Fruit fly (Drosophila melanogaster): ENCODE measurements around the gene spri.

The spri gene

dm6 chrX:10461938-10462337 is 123.3 kb downstream of the spri start (continued):
- TF ChIP-seq MTF-1 (GFP tag; optimal IDR thresholded peaks at IDR 0.05; ENCODE audit: borderline replicate concordance) = peak; percentile 53
- TF ChIP-seq sug (tag; optimal IDR thresholded peaks at IDR 0.05) = no peak
- TF ChIP-seq dpn (GFP tag; optimal IDR thresholded peaks at IDR 0.05) = no peak
- TF ChIP-seq CG10321 (GFP tag; IDR thresholded peaks at IDR 0.05) = no peak
- TF ChIP-seq bab2 (GFP tag; optimal IDR thresholded peaks at IDR 0.05) = no peak
- no peak for TF ChIP-seq bbx (GFP tag; IDR thresholded peaks at IDR 0.05; ENCODE audit: partially characterized antibody)
- no peak for TF ChIP-seq lbe (GFP tag; optimal IDR thresholded peaks at IDR 0.05)
- no peak for TF ChIP-seq Dek (tag; optimal IDR thresholded peaks at IDR 0.05)
- TF ChIP-seq pros (GFP tag; optimal IDR thresholded peaks at IDR 0.05) = no peak
- no peak for TF ChIP-seq exex (tag; optimal IDR thresholded peaks at IDR 0.05)
- peak; percentile 7 for TF ChIP-seq ac (GFP tag; optimal IDR thresholded peaks at IDR 0.05)
- no peak for TF ChIP-seq Usf (GFP tag; optimal IDR thresholded peaks at IDR 0.05)
- no peak for TF ChIP-seq cg (GFP tag; optimal IDR thresholded peaks at IDR 0.05)
- TF ChIP-seq CG7786 (GFP tag; optimal IDR thresholded peaks at IDR 0.05) = no peak
- TF ChIP-seq CG15479 (GFP tag; optimal IDR thresholded peaks at IDR 0.05) = no peak
- TF ChIP-seq CG1602 (GFP tag; optimal IDR thresholded peaks at IDR 0.05) = no peak
- no peak for TF ChIP-seq rib (GFP tag; IDR thresholded peaks at IDR 0.05)
- TF ChIP-seq CG1832 (GFP tag; optimal IDR thresholded peaks at IDR 0.05) = no peak
- TF ChIP-seq vfl (GFP tag; optimal IDR thresholded peaks at IDR 0.05) = no peak
- no peak for TF ChIP-seq D19A (tag; optimal IDR thresholded peaks at IDR 0.05)
- no peak for TF ChIP-seq Myb (GFP tag; optimal IDR thresholded peaks at IDR 0.05)
- no peak for TF ChIP-seq GATAe (GFP tag; conservative IDR thresholded peaks at IDR 0.05)
- no peak for TF ChIP-seq Dip3 (GFP tag; optimal IDR thresholded peaks at IDR 0.05)
- no peak for TF ChIP-seq sc (optimal IDR thresholded peaks at IDR 0.05)
- TF ChIP-seq sc (GFP tag; optimal IDR thresholded peaks at IDR 0.05) = no peak
- no peak for TF ChIP-seq CG1529 (GFP tag; optimal IDR thresholded peaks at IDR 0.05)
- TF ChIP-seq sob (GFP tag; IDR thresholded peaks at IDR 0.05) = no peak
- no peak for TF ChIP-seq CG4730 (GFP tag; IDR thresholded peaks at IDR 0.05)
- no peak for TF ChIP-seq Rx (GFP tag; IDR thresholded peaks at IDR 0.05)
- no peak for TF ChIP-seq CG9215 (GFP tag; IDR thresholded peaks at IDR 0.05)
- TF ChIP-seq Hr78 (GFP tag; optimal IDR thresholded peaks at IDR 0.05) = no peak
- TF ChIP-seq CG14965 (GFP tag; optimal IDR thresholded peaks at IDR 0.05; ENCODE audit: borderline replicate concordance) = no peak
- TF ChIP-seq dan (GFP tag; IDR thresholded peaks at IDR 0.05) = no peak
- TF ChIP-seq row (GFP tag; IDR thresholded peaks at IDR 0.05) = no peak
- TF ChIP-seq CG12942 (GFP tag; optimal IDR thresholded peaks at IDR 0.05) = no peak
- no peak for TF ChIP-seq ssp (GFP tag; IDR thresholded peaks at IDR 0.05)
- no peak for TF ChIP-seq CG13123 (GFP tag; optimal IDR thresholded peaks at IDR 0.05)
- TF ChIP-seq CG17912 (GFP tag; optimal IDR thresholded peaks at IDR 0.05) = no peak
- no peak for TF ChIP-seq Atf3 (GFP tag; optimal IDR thresholded peaks at IDR 0.05)
- TF ChIP-seq Spps (tag; optimal IDR thresholded peaks at IDR 0.05) = no peak
- no peak for TF ChIP-seq tgo (GFP tag; IDR thresholded peaks at IDR 0.05)
- no peak for TF ChIP-seq Ada2b (GFP tag; IDR thresholded peaks at IDR 0.05)
- no peak for TF ChIP-seq zen (tag; optimal IDR thresholded peaks at IDR 0.05)
- TF ChIP-seq bigmax (GFP tag; optimal IDR thresholded peaks at IDR 0.05) = no peak
- no peak for TF ChIP-seq CG8281 (tag; optimal IDR thresholded peaks at IDR 0.05)
- TF ChIP-seq ttk (GFP tag; IDR thresholded peaks at IDR 0.05) = no peak
- TF ChIP-seq z (GFP tag; IDR thresholded peaks at IDR 0.05) = no peak
- no peak for TF ChIP-seq CG31224 (GFP tag; IDR thresholded peaks at IDR 0.05)
- TF ChIP-seq Oaz (GFP tag; IDR thresholded peaks at IDR 0.05) = no peak
- TF ChIP-seq chn (GFP tag; optimal IDR thresholded peaks at IDR 0.05) = no peak
- no peak for TF ChIP-seq Hmx (GFP tag; optimal IDR thresholded peaks at IDR 0.05)
- no peak for TF ChIP-seq CG15514 (GFP tag; optimal IDR thresholded peaks at IDR 0.05)
- no peak for TF ChIP-seq stc (GFP tag; IDR thresholded peaks at IDR 0.05)

Measured in whole organism, embryonic.